Worm (Caenorhabditis elegans): Measurements from ENCODE around the gene hsp-1.

The hsp-1 gene

ce11 chrIV:17279592-17280440 lies 1.1 kb downstream of the hsp-1 start:
- TF ChIP-seq ama-1 (optimal IDR thresholded peaks at IDR 0.05) (no peak), aly-1 (tag; optimal IDR thresholded peaks at IDR 0.05) (peak; percentile 34), hmbx-1 (tag; optimal IDR thresholded peaks at IDR 0.05) (no peak), F13C5.2 (tag; optimal IDR thresholded peaks at IDR 0.05) (no peak), hnd-1 (tag; optimal IDR thresholded peaks at IDR 0.05) (no peak), scrt-1 (GFP tag; IDR thresholded peaks at IDR 0.05) (no peak), tbx-11 (GFP tag; IDR thresholded peaks at IDR 0.05) (no peak), sea-1 (GFP tag; conservative IDR thresholded peaks at IDR 0.05) (0 out of 2 replicates have a peak, but pooled peaks have one; percentile 52), B0310.2 (tag; optimal IDR thresholded peaks at IDR 0.05) (no peak)

ce11 chrIV:17280441-17280939 lies 1.7 kb downstream of the hsp-1 start:
- no peak for TF ChIP-seq pes-1 (GFP tag; IDR thresholded peaks at IDR 0.05)
- 0 out of 2 replicates have a peak, but pooled peaks have one; percentile 4 for TF ChIP-seq flt-1 (GFP tag; IDR thresholded peaks at IDR 0.05)
- no peak for TF ChIP-seq sea-1 (GFP tag; conservative IDR thresholded peaks at IDR 0.05)
- no peak for TF ChIP-seq aly-1 (tag; optimal IDR thresholded peaks at IDR 0.05)
- TF ChIP-seq tbx-37 (GFP tag; conservative IDR thresholded peaks at IDR 0.05) = no peak
- TF ChIP-seq ceh-36 (tag; optimal IDR thresholded peaks at IDR 0.05) = no peak
- peak; percentile 85 for TF ChIP-seq ama-1 (optimal IDR thresholded peaks at IDR 0.05)
- TF ChIP-seq hnd-1 (tag; optimal IDR thresholded peaks at IDR 0.05) = no peak
- no peak for TF ChIP-seq hmg-4 (GFP tag; optimal IDR thresholded peaks at IDR 0.05)
- TF ChIP-seq ets-7 (tag; optimal IDR thresholded peaks at IDR 0.05) = no peak
- no peak for TF ChIP-seq scrt-1 (GFP tag; IDR thresholded peaks at IDR 0.05)

ce11 chrIV:17281060-17282021 lies 2.6 kb downstream of the hsp-1 start:
- TF ChIP-seq tbx-37 (GFP tag; conservative IDR thresholded peaks at IDR 0.05) (0 out of 2 replicates have a peak, but pooled peaks have one; percentile 7), hnd-1 (tag; optimal IDR thresholded peaks at IDR 0.05) (no peak), ceh-36 (tag; optimal IDR thresholded peaks at IDR 0.05) (peak; percentile 42)

- TF ChIP-seq tbx-37 (GFP tag; conservative IDR thresholded peaks at IDR 0.05) (no peak), ets-7 (tag; optimal IDR thresholded peaks at IDR 0.05) (no peak), B0310.2 (tag; optimal IDR thresholded peaks at IDR 0.05) (no peak), hmg-4 (GFP tag; optimal IDR thresholded peaks at IDR 0.05) (no peak), sea-1 (GFP tag; conservative IDR thresholded peaks at IDR 0.05) (no peak), tra-4 (tag; optimal IDR thresholded peaks at IDR 0.05) (no peak), ama-1 (optimal IDR thresholded peaks at IDR 0.05) (no peak), ceh-36 (tag; optimal IDR thresholded peaks at IDR 0.05) (no peak), ceh-13 (GFP tag; optimal IDR thresholded peaks at IDR 0.05) (no peak), hnd-1 (tag; optimal IDR thresholded peaks at IDR 0.05) (no peak), pes-1 (GFP tag; IDR thresholded peaks at IDR 0.05) (no peak)
Measured at ce11 chrIV:17284099-17284498, 5.3 kb downstream of the hsp-1 start, which contains the start of gene nra-1. nra-1 (minus strand) TSS chrIV:17284199.

- TF ChIP-seq F13C5.2 (tag; optimal IDR thresholded peaks at IDR 0.05) = no peak
- no peak for TF ChIP-seq tbx-11 (GFP tag; IDR thresholded peaks at IDR 0.05)
- no peak for TF ChIP-seq sea-1 (GFP tag; conservative IDR thresholded peaks at IDR 0.05)
- no peak for TF ChIP-seq aly-1 (tag; optimal IDR thresholded peaks at IDR 0.05)
- no peak for TF ChIP-seq ceh-36 (tag; optimal IDR thresholded peaks at IDR 0.05)
- no peak for TF ChIP-seq ceh-13 (GFP tag; optimal IDR thresholded peaks at IDR 0.05)
- no peak for TF ChIP-seq ets-7 (tag; optimal IDR thresholded peaks at IDR 0.05)
- no peak for TF ChIP-seq scrt-1 (GFP tag; IDR thresholded peaks at IDR 0.05)
- TF ChIP-seq flt-1 (GFP tag; IDR thresholded peaks at IDR 0.05) = no peak
- TF ChIP-seq hnd-1 (tag; optimal IDR thresholded peaks at IDR 0.05) = no peak
- TF ChIP-seq pes-1 (GFP tag; IDR thresholded peaks at IDR 0.05) = no peak
- TF ChIP-seq hmg-4 (GFP tag; optimal IDR thresholded peaks at IDR 0.05) = no peak
- no peak for TF ChIP-seq tra-4 (tag; optimal IDR thresholded peaks at IDR 0.05)
- TF ChIP-seq tbx-37 (GFP tag; conservative IDR thresholded peaks at IDR 0.05) = no peak
- TF ChIP-seq ama-1 (optimal IDR thresholded peaks at IDR 0.05) = no peak
Measured at ce11 chrIV:17285263-17285662, 6.5 kb downstream of the hsp-1 start.

- no peak for TF ChIP-seq hmbx-1 (tag; optimal IDR thresholded peaks at IDR 0.05)
- TF ChIP-seq tra-4 (tag; optimal IDR thresholded peaks at IDR 0.05) = no peak
- TF ChIP-seq pes-1 (GFP tag; IDR thresholded peaks at IDR 0.05) = no peak
- no peak for TF ChIP-seq ets-7 (tag; optimal IDR thresholded peaks at IDR 0.05)
Measured at ce11 chrIV:17287908-17288675, 9.3 kb downstream of the hsp-1 start, which contains the start of gene zipt-7.1. zipt-7.1 (minus strand) TSS chrIV:17288139.

All from whole organism, early embryonic.